Fruit fly (Drosophila melanogaster) whole organism, embryonic: ENCODE results near the gene Tmep.

ENCODE experiments used
- Adf1 ChIP-seq: fragments of 200-800 bp; sonication (Bioruptor generic); IDR thresholded peaks from 2 replicates; pipeline ENCODE4 v1.3.6; 2022; ENCODE audit warnings: missing biosample characterization, missing genetic modification characterization
- Awh ChIP-seq: fragments of 200-800 bp; sonication (Bioruptor generic); IDR thresholded peaks from 2 replicates; pipeline ENCODE4, ENCODE4 v1.3.6; 2022; ENCODE audit warnings: missing biosample characterization, missing genetic modification characterization
- CG10543 ChIP-seq: fragments of 200-800 bp; sonication (Bioruptor generic); optimal IDR thresholded peaks from 3 replicates; lab custom pipeline; 2017; ENCODE audit warnings: missing biosample characterization, mild to moderate bottlenecking, missing genetic modification characterization, moderate library complexity
- CG10654 ChIP-seq: fragments of 200-800 bp; sonication (Bioruptor generic); optimal IDR thresholded peaks from 2 replicates; lab custom pipeline; 2016; ENCODE audit warnings: missing biosample characterization, missing genetic modification characterization
- CG10979 ChIP-seq: fragments of 200-800 bp; sonication (Bioruptor generic); optimal IDR thresholded peaks from 2 replicates; lab custom pipeline; 2018; ENCODE audit warnings: missing biosample characterization, mild to moderate bottlenecking, missing genetic modification characterization, moderate library complexity
- CG14860 ChIP-seq: fragments of 200-800 bp; sonication (Bioruptor generic); IDR thresholded peaks from 3 replicates; pipeline ENCODE4 v1.3.6; 2022; ENCODE audit warnings: missing biosample characterization, missing genetic modification characterization; ENCODE audit not compliant: partially characterized antibody
- CG15601 ChIP-seq: fragments of 200-800 bp; sonication (Bioruptor generic); optimal IDR thresholded peaks from 3 replicates; lab custom pipeline; 2019; ENCODE audit warnings: missing biosample characterization, mild to moderate bottlenecking, missing genetic modification characterization, moderate library complexity
- CG16863 ChIP-seq: fragments of 200-800 bp; sonication (Bioruptor generic); optimal IDR thresholded peaks from 3 replicates; lab custom pipeline; 2016; ENCODE audit warnings: missing biosample characterization, missing genetic modification characterization
- CG2678 ChIP-seq: fragments of 200-800 bp; sonication (Bioruptor generic); optimal IDR thresholded peaks from 3 replicates; lab custom pipeline; 2019; ENCODE audit warnings: missing biosample characterization, mild to moderate bottlenecking, missing genetic modification characterization, moderate library complexity
- CG2712 ChIP-seq: fragments of 200-800 bp; optimal IDR thresholded peaks from 3 replicates; lab custom pipeline; 2019; ENCODE audit warnings: missing biosample characterization, mild to moderate bottlenecking, missing genetic modification characterization, moderate library complexity
- CG4328 ChIP-seq: fragments of 200-800 bp; sonication (Bioruptor generic); optimal IDR thresholded peaks from 3 replicates; lab custom pipeline; 2017; ENCODE audit warnings: missing biosample characterization, missing genetic modification reagents, missing genetic modification characterization
- CG7357 ChIP-seq: fragments of 200-800 bp; sonication (Bioruptor generic); IDR thresholded peaks from 3 replicates; pipeline ENCODE4 v1.3.6; 2022; ENCODE audit warnings: missing biosample characterization, missing genetic modification characterization
- CG7556 ChIP-seq: fragments of 200-800 bp; sonication (Bioruptor generic); optimal IDR thresholded peaks from 2 replicates; lab custom pipeline; 2017; ENCODE audit warnings: missing biosample characterization, mild to moderate bottlenecking, missing genetic modification characterization
- CG8281 ChIP-seq: fragments of 200-800 bp; sonication (Bioruptor generic); optimal IDR thresholded peaks from 2 replicates; lab custom pipeline; 2018; ENCODE audit warnings: missing biosample characterization, mild to moderate bottlenecking, missing genetic modification characterization, moderate library complexity
- CG8944 ChIP-seq: fragments of 200-800 bp; sonication (Bioruptor generic); optimal IDR thresholded peaks from 3 replicates; lab custom pipeline; 2016; ENCODE audit warnings: missing biosample characterization, missing genetic modification characterization
- D19B ChIP-seq: fragments of 200-800 bp; sonication (Bioruptor generic); optimal IDR thresholded peaks from 2 replicates; lab custom pipeline; 2017; ENCODE audit warnings: missing biosample characterization, mild to moderate bottlenecking, missing genetic modification characterization
- Dref ChIP-seq: fragments of 200-800 bp; sonication (Bioruptor generic); IDR thresholded peaks from 2 replicates; pipeline ENCODE4 v1.3.6; 2022; ENCODE audit warnings: missing biosample characterization, missing genetic modification characterization
- ERR ChIP-seq: fragments of 200-800 bp; sonication (Bioruptor generic); optimal IDR thresholded peaks from 2 replicates; lab custom pipeline; 2016; ENCODE audit warnings: missing biosample characterization, missing genetic modification characterization
- Fer3 ChIP-seq: fragments of 200-800 bp; sonication (Bioruptor generic); optimal IDR thresholded peaks from 2 replicates; lab custom pipeline; 2018; ENCODE audit warnings: missing biosample characterization, mild to moderate bottlenecking, missing genetic modification characterization, moderate library complexity
- Gsc ChIP-seq: fragments of 200-800 bp; sonication (Bioruptor generic); IDR thresholded peaks from 2 replicates; pipeline ENCODE4 v1.3.6; 2022; ENCODE audit warnings: missing biosample characterization, missing genetic modification characterization
- HLH3B ChIP-seq: fragments of 200-800 bp; sonication (Bioruptor generic); IDR thresholded peaks from 2 replicates; pipeline ENCODE4 v1.3.6; 2022; ENCODE audit warnings: missing biosample characterization, missing genetic modification characterization
- HmgZ ChIP-seq: fragments of 200-800 bp; sonication (Bioruptor generic); optimal IDR thresholded peaks from 2 replicates; lab custom pipeline; 2018; ENCODE audit warnings: missing biosample characterization, mild to moderate bottlenecking, missing genetic modification characterization
- Hmr ChIP-seq: fragments of 200-800 bp; sonication (Bioruptor generic); optimal IDR thresholded peaks from 3 replicates; lab custom pipeline; 2017; ENCODE audit warnings: mild to moderate bottlenecking, missing biosample characterization, missing genetic modification reagents, missing genetic modification characterization
- Hr3 ChIP-seq: fragments of 200-800 bp; sonication (Bioruptor generic); optimal IDR thresholded peaks from 3 replicates; lab custom pipeline; 2016; ENCODE audit warnings: missing biosample characterization, missing genetic modification characterization
- Med ChIP-seq: fragments of 200-800 bp; sonication (Bioruptor generic); peaks from one replicate; lab custom pipeline; 2016; ENCODE audit warnings: missing biosample characterization, missing genetic modification characterization, mild to moderate bottlenecking, inconsistent platforms, moderate library complexity
- Meics ChIP-seq: fragments of 200-800 bp; sonication (Bioruptor generic); optimal IDR thresholded peaks from 2 replicates; lab custom pipeline; 2017; ENCODE audit warnings: missing biosample characterization, mild to moderate bottlenecking, missing genetic modification characterization
- NfI ChIP-seq: fragments of 200-800 bp; sonication (Bioruptor generic); optimal IDR thresholded peaks from 3 replicates; lab custom pipeline; 2018; ENCODE audit warnings: missing biosample characterization, mild to moderate bottlenecking, missing genetic modification characterization, moderate library complexity
- Ravus ChIP-seq: fragments of 200-800 bp; sonication (Bioruptor generic); IDR thresholded peaks from 2 replicates; pipeline ENCODE4 v1.3.6; 2022; ENCODE audit warnings: missing biosample characterization, missing genetic modification characterization
- Xrp1 ChIP-seq: fragments of 200-800 bp; sonication (Bioruptor generic); IDR thresholded peaks from 2 replicates; pipeline ENCODE4 v1.3.6; 2022; ENCODE audit warnings: missing biosample characterization, missing genetic modification characterization
- bcd ChIP-seq: fragments of 200-800 bp; sonication (Bioruptor generic); optimal IDR thresholded peaks from 2 replicates; lab custom pipeline; 2017; ENCODE audit warnings: missing biosample characterization, mild to moderate bottlenecking, missing genetic modification characterization
- caup ChIP-seq: fragments of 200-800 bp; sonication (Bioruptor generic); optimal IDR thresholded peaks from 3 replicates; lab custom pipeline; 2017; ENCODE audit warnings: missing biosample characterization, mild to moderate bottlenecking, missing genetic modification characterization, moderate library complexity; ENCODE audit not compliant: severe bottlenecking
- corto ChIP-seq: fragments of 200-800 bp; sonication (Bioruptor generic); optimal IDR thresholded peaks from 2 replicates; lab custom pipeline; 2016; ENCODE audit warnings: missing biosample characterization, mild to moderate bottlenecking, missing genetic modification characterization, moderate library complexity
- crol ChIP-seq: fragments of 200-800 bp; sonication (Bioruptor generic); IDR thresholded peaks from 2 replicates; pipeline ENCODE4 v1.3.6; 2022; ENCODE audit warnings: missing biosample characterization, missing genetic modification characterization
- dysf ChIP-seq: fragments of 200-800 bp; sonication (Bioruptor generic); IDR thresholded peaks from 3 replicates; pipeline ENCODE4 v1.3.6; 2022; ENCODE audit warnings: missing biosample characterization, missing genetic modification characterization
- gro ChIP-seq: fragments of 200-800 bp; sonication (Bioruptor generic); optimal IDR thresholded peaks from 2 replicates; lab custom pipeline; 2016; ENCODE audit warnings: missing biosample characterization, missing genetic modification characterization
- jigr1 ChIP-seq: fragments of 200-800 bp; sonication (Bioruptor generic); IDR thresholded peaks from 3 replicates; pipeline ENCODE4 v1.3.6; 2022; ENCODE audit warnings: missing biosample characterization, missing genetic modification characterization
- kay ChIP-seq: fragments of 200-800 bp; sonication (Bioruptor generic); optimal IDR thresholded peaks from 2 replicates; lab custom pipeline; 2016; ENCODE audit warnings: missing biosample characterization, missing genetic modification characterization
- lab ChIP-seq: fragments of 200-800 bp; sonication (Bioruptor generic); optimal IDR thresholded peaks from 3 replicates; lab custom pipeline; 2017; ENCODE audit warnings: missing biosample characterization, missing genetic modification characterization, mild to moderate bottlenecking, moderate library complexity, missing genetic modification reagents
- lmd ChIP-seq: fragments of 200-800 bp; sonication (Bioruptor generic); IDR thresholded peaks from 2 replicates; pipeline ENCODE4 v1.3.6; 2022; ENCODE audit warnings: missing biosample characterization, missing genetic modification characterization
- nerfin-2 ChIP-seq: fragments of 200-800 bp; sonication (Bioruptor generic); IDR thresholded peaks from 2 replicates; pipeline ENCODE4 v1.3.6; 2022; ENCODE audit warnings: missing biosample characterization, missing genetic modification characterization; ENCODE audit not compliant: partially characterized antibody
- odd ChIP-seq: fragments of 200-800 bp; sonication (Bioruptor generic); optimal IDR thresholded peaks from 2 replicates; lab custom pipeline; 2017; ENCODE audit warnings: missing biosample characterization, mild to moderate bottlenecking, missing genetic modification characterization
- org-1 ChIP-seq: fragments of 200-800 bp; sonication (Bioruptor generic); optimal IDR thresholded peaks from 2 replicates; lab custom pipeline; 2017; ENCODE audit warnings: missing biosample characterization, missing genetic modification characterization
- p53 ChIP-seq: fragments of 200-800 bp; sonication (Bioruptor generic); optimal IDR thresholded peaks from 2 replicates; lab custom pipeline; 2016; ENCODE audit warnings: missing biosample characterization, missing genetic modification characterization
- pfk ChIP-seq: fragments of 200-800 bp; sonication (Bioruptor generic); optimal IDR thresholded peaks from 2 replicates; lab custom pipeline; 2018; ENCODE audit warnings: missing biosample characterization, mild to moderate bottlenecking, missing genetic modification characterization, moderate library complexity
- sim ChIP-seq: fragments of 200-800 bp; sonication (Bioruptor generic); IDR thresholded peaks from 2 replicates; pipeline ENCODE4 v1.3.6; 2022; ENCODE audit warnings: missing biosample characterization, missing genetic modification characterization
- sna ChIP-seq: fragments of 200-800 bp; sonication (Bioruptor generic); IDR thresholded peaks from 2 replicates; pipeline ENCODE4 v1.3.6; 2022; ENCODE audit warnings: missing biosample characterization, missing genetic modification characterization; ENCODE audit not compliant: partially characterized antibody
- sob ChIP-seq: fragments of 200-800 bp; sonication (Bioruptor generic); IDR thresholded peaks from 2 replicates; pipeline ENCODE4 v1.3.6; 2022; ENCODE audit warnings: missing biosample characterization, missing genetic modification characterization
- wdn ChIP-seq: fragments of 200-800 bp; sonication (Bioruptor generic); IDR thresholded peaks from 2 replicates; pipeline ENCODE4 v1.3.6; 2022; ENCODE audit warnings: missing biosample characterization, missing genetic modification characterization

Gene Tmep

dm6 chr3L:1577338-1577737 is 8.4 kb downstream of the Tmep start (continued):
- TF ChIP-seq Med (peak; percentile 43), crol (GFP tag; lab: Robert Waterston, UW) (peak; percentile 71), nerfin-2 (GFP tag; lab: Robert Waterston, UW) (0 out of 2 replicates have a peak, but pooled peaks have one; percentile 24)

dm6 chr3L:1578391-1578948 is 9.5 kb downstream of the Tmep start:
- TF ChIP-seq CG4328 = peak; percentile 2
- no peak for TF ChIP-seq Gsc (GFP tag; lab: Robert Waterston, UW)
- TF ChIP-seq Ravus = no peak
- no peak for TF ChIP-seq gro (GFP tag; lab: Kevin White, UChicago)
- no peak for TF ChIP-seq sna
- TF ChIP-seq odd (GFP tag; lab: Kevin White, UChicago) = peak; percentile 50
- peak; percentile 47 for TF ChIP-seq Fer3 (tag; lab: Kevin White, UChicago)
- peak; percentile 47; the same call in 1 of the 2 replicates for TF ChIP-seq HLH3B (GFP tag; lab: Robert Waterston, UW)
- TF ChIP-seq jigr1 (GFP tag; lab: Robert Waterston, UW) = no peak
- peak; percentile 24 for TF ChIP-seq CG10654
- TF ChIP-seq caup (GFP tag; lab: Kevin White, UChicago) = no peak
- TF ChIP-seq lab (GFP tag; lab: Kevin White, UChicago) = peak; percentile 76
- TF ChIP-seq CG10979 = peak; percentile 25
- TF ChIP-seq CG15601 (tag; lab: Kevin White, UChicago) = peak; percentile 50
- TF ChIP-seq Hmr = no peak
- TF ChIP-seq dysf (GFP tag; lab: Robert Waterston, UW) = peak; percentile 62; the same call in 2 of the 3 replicates
- TF ChIP-seq lmd (GFP tag; lab: Robert Waterston, UW) = peak; percentile 50
- TF ChIP-seq Adf1 (GFP tag; lab: Robert Waterston, UW) = no peak
- TF ChIP-seq Dref = 0 out of 2 replicates have a peak, but pooled peaks have one; percentile 4
- TF ChIP-seq D19B = peak; percentile 14
- TF ChIP-seq Hr3 (GFP tag; lab: Kevin White, UChicago) = peak; percentile 12
- TF ChIP-seq CG2678 (tag; lab: Kevin White, UChicago) = peak; percentile 68
- TF ChIP-seq corto (GFP tag; lab: Kevin White, UChicago) = no peak
- TF ChIP-seq org-1 (GFP tag; lab: Kevin White, UChicago) = no peak
- 0 out of 2 replicates have a peak, but pooled peaks have one; percentile 52 for TF ChIP-seq sob (GFP tag; lab: Robert Waterston, UW)
- no peak for TF ChIP-seq NfI (GFP tag; lab: Kevin White, UChicago)
- TF ChIP-seq Xrp1 = peak; percentile 32; the same call in 1 of the 2 replicates
- TF ChIP-seq wdn (GFP tag; lab: Robert Waterston, UW) = no peak
- TF ChIP-seq HmgZ (tag; lab: Kevin White, UChicago) = peak; percentile 34
- TF ChIP-seq CG8281 (tag; lab: Kevin White, UChicago) = no peak
- peak; percentile 49 for TF ChIP-seq Meics (GFP tag; lab: Kevin White, UChicago)
- TF ChIP-seq pfk (GFP tag; lab: Kevin White, UChicago) = no peak
- TF ChIP-seq kay (GFP tag; lab: Kevin White, UChicago) = peak; percentile 25
- TF ChIP-seq CG14860 (GFP tag; lab: Robert Waterston, UW) = no peak
- TF ChIP-seq Awh (GFP tag; lab: Robert Waterston, UW) = peak; percentile 59
- TF ChIP-seq CG7556 = peak; percentile 19
- peak; percentile 26 for TF ChIP-seq CG16863 (GFP tag; lab: Kevin White, UChicago)
- TF ChIP-seq ERR = no peak
- TF ChIP-seq CG2712 = peak; percentile 43
- TF ChIP-seq sim (GFP tag; lab: Robert Waterston, UW) = peak; percentile 5; the same call in 1 of the 2 replicates
- no peak for TF ChIP-seq p53 (GFP tag; lab: Kevin White, UChicago)
- no peak for TF ChIP-seq CG10543
- peak; percentile 5 for TF ChIP-seq CG8944 (GFP tag; lab: Kevin White, UChicago)
- no peak for TF ChIP-seq CG7357 (GFP tag; lab: Robert Waterston, UW)
- TF ChIP-seq bcd (GFP tag; lab: Kevin White, UChicago) = peak; percentile 21
